Worm (Caenorhabditis elegans): ENCODE data around the gene col-140.

col-140 gene

DNA sequence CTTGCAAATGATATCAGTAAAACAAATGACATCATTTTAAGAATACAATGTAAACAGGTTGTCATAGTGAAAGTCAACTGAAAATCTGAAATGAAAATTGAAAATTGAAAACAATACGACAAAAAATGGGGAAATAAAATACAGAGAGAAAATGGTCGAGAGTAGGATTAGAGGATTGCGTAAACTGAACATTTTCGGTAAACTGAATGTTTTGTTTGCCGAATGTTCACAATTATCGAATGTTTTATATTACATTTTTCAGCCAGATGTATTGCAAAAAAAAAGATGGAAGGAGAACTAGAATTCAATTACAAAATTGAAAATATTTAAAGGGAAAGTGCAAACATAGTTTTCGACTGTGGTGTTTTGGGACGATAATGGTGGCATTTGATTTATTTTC is 28.5 kb upstream of the col-140 start, which contains the start of gene F26F12.5:
Gene F26F12.5 (minus strand): TSS at position 101 of the 400 bp plus-strand sequence.
- TF ChIP-seq mbf-1 (tag; optimal IDR thresholded peaks at IDR 0.05) (no peak), nhr-10 (tag; optimal IDR thresholded peaks at IDR 0.05) (no peak), mdl-1 (tag; optimal IDR thresholded peaks at IDR 0.05) (no peak), blmp-1 (tag; optimal IDR thresholded peaks at IDR 0.05; ENCODE audit: insufficient read depth) (no peak), nhr-12 (tag; optimal IDR thresholded peaks at IDR 0.05) (no peak), gmeb-1 (tag; optimal IDR thresholded peaks at IDR 0.05) (no peak), unc-39 (tag; optimal IDR thresholded peaks at IDR 0.05) (no peak), snpc-4 (tag; optimal IDR thresholded peaks at IDR 0.05) (no peak), aly-2 (tag; optimal IDR thresholded peaks at IDR 0.05) (no peak), crh-2 (tag; optimal IDR thresholded peaks at IDR 0.05) (no peak), nhr-129 (tag; optimal IDR thresholded peaks at IDR 0.05) (no peak), sma-3 (GFP tag; optimal IDR thresholded peaks at IDR 0.05) (no peak), lin-13 (GFP tag; optimal IDR thresholded peaks at IDR 0.05) (no peak), sem-4 (tag; optimal IDR thresholded peaks at IDR 0.05) (no peak), ama-1 (optimal IDR thresholded peaks at IDR 0.05) (no peak), ztf-1 (GFP tag; conservative IDR thresholded peaks at IDR 0.05) (no peak)

DNA sequence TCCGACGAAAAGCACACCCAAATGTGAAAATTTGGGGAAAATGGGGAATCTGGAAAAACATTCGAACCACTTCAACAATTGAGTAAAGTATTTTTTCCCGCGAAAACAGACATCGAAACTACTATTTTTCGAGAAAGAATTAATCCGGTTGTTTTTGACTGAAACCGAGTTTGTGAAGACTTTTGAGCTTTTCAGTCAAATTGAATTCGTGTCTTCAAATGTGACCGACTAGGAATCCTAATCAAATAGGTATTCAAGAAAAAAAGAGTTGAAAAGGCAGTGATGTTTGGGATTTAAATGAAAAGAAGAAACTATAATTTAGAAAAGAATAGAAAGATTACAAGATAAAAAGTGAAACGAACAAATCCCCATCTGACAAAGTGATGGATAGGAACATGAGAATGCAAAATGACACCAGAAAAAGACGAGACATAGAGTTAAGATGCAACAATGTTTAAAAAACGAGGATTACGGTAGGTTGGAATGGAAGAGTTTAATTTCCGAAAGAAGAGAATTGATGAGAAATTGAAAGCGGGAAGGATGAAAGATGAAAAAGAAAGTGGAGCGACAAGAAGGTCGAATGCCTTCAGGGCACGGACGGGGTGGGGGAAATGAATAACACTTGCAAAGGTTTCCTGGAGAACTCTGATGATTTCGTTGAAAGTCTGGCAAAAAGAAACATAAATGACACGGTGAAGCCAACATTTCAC is 26.0 kb upstream of the col-140 start, which contains the start of gene F26F12.8:
Gene F26F12.8 (minus strand): TSS at position 51 of the 710 bp plus-strand sequence.
- TF ChIP-seq blmp-1 (tag; optimal IDR thresholded peaks at IDR 0.05; ENCODE audit: insufficient read depth) (no peak), unc-55 (GFP tag; optimal IDR thresholded peaks at IDR 0.05) (peak; percentile 77)

DNA sequence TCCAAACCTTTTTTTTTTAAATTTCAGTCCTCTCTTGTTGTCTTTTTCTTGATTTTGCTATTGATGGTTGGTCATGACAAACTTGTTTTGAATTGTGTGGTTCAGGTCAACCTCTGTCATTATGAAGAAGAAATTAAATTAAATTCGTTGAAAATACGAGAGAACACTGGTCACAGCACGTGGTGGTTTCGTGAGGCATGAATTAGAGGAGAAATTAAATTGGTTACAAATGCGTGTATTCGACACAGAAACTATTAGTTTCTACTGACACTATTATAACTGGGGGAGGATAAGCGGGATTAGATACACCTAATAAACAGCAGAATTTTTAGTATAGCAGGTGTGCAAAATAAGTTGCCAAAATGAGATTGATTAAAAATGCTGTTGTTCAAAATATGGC is 15.4 kb upstream of the col-140 start:
- TF ChIP-seq nhr-10 (tag; optimal IDR thresholded peaks at IDR 0.05) (no peak), alr-1 (tag; optimal IDR thresholded peaks at IDR 0.05) (no peak), mdl-1 (tag; optimal IDR thresholded peaks at IDR 0.05) (no peak), ceh-82 (tag; optimal IDR thresholded peaks at IDR 0.05) (no peak), snpc-4 (tag; optimal IDR thresholded peaks at IDR 0.05) (no peak), ZK546.5 (tag; optimal IDR thresholded peaks at IDR 0.05) (no peak), peb-1 (tag; optimal IDR thresholded peaks at IDR 0.05) (no peak), sma-9 (GFP tag; optimal IDR thresholded peaks at IDR 0.05) (no peak), sma-9 (tag; optimal IDR thresholded peaks at IDR 0.05) (no peak), skn-1 (tag; optimal IDR thresholded peaks at IDR 0.05) (no peak), elt-1 (tag; optimal IDR thresholded peaks at IDR 0.05) (no peak), mab-5 (tag; optimal IDR thresholded peaks at IDR 0.05) (no peak), ztf-1 (GFP tag; conservative IDR thresholded peaks at IDR 0.05) (no peak), blmp-1 (tag; optimal IDR thresholded peaks at IDR 0.05; ENCODE audit: insufficient read depth) (no peak)

DNA sequence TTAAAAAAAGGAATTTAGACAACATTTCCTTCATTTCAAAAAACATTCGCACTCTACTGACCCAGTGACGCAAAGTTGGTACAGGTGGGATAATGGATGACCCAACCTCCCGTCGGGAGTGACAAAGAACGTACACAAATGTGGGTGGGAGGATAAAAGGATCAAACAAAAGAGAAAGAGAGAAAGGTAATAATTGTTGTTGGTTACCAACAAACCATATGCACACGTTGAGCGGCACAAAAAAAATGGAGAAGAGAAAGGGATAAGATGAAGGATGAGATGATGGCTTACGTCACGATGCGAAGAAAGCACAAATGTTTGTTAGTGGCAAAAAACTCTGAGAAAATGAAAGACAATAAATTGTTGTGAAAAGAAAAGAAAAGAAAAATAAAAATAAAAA is 15.0 kb upstream of the col-140 start:
- TF ChIP-seq Y55F3AM.14 (GFP tag; optimal IDR thresholded peaks at IDR 0.05): no peak
- no peak for TF ChIP-seq nhr-12 (tag; optimal IDR thresholded peaks at IDR 0.05)
- TF ChIP-seq R02D3.7 (tag; optimal IDR thresholded peaks at IDR 0.05): no peak
- no peak for TF ChIP-seq dmd-4 (tag; optimal IDR thresholded peaks at IDR 0.05)
- no peak for TF ChIP-seq mbf-1 (tag; optimal IDR thresholded peaks at IDR 0.05)
- peak; percentile 36 for TF ChIP-seq sma-9 (GFP tag; optimal IDR thresholded peaks at IDR 0.05)
- TF ChIP-seq sma-9 (tag; optimal IDR thresholded peaks at IDR 0.05): no peak
- TF ChIP-seq unc-39 (tag; optimal IDR thresholded peaks at IDR 0.05): no peak
- peak; percentile 73 for TF ChIP-seq nhr-129 (tag; optimal IDR thresholded peaks at IDR 0.05)
- TF ChIP-seq ztf-4 (tag; optimal IDR thresholded peaks at IDR 0.05): no peak
- TF ChIP-seq lin-13 (GFP tag; optimal IDR thresholded peaks at IDR 0.05): no peak
- TF ChIP-seq ztf-11 (tag; optimal IDR thresholded peaks at IDR 0.05): no peak
- TF ChIP-seq lin-11 (tag; optimal IDR thresholded peaks at IDR 0.05): no peak
- peak; percentile 16 for TF ChIP-seq F13H6.1 (tag; optimal IDR thresholded peaks at IDR 0.05)
- no peak for TF ChIP-seq elt-1 (tag; optimal IDR thresholded peaks at IDR 0.05)

DNA sequence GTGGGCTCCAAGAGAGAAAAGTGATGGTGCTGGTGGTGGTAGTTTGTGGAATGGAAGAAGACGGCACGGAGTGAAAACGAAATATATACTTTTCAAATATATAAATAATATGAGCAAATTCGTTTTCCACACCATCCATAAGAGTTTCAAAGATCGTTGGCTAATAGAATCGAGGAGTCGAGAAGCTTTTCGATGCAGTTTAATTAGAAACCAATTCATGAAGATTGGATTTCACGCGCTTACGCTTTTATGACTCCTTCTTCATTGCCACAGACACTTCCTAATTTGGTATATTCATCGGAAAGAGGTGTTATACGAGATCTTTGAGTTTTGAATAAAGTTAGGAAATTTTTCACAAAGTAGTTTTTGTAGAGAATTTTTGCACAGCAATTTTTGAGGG is 14.0 kb upstream of the col-140 start:
- TF ChIP-seq sma-9 (GFP tag; optimal IDR thresholded peaks at IDR 0.05) (no peak), sma-9 (tag; optimal IDR thresholded peaks at IDR 0.05) (no peak), lin-13 (GFP tag; optimal IDR thresholded peaks at IDR 0.05) (no peak), nhr-21 (tag; optimal IDR thresholded peaks at IDR 0.05) (no peak), nhr-6 (tag; optimal IDR thresholded peaks at IDR 0.05) (no peak)

Data from whole organism, L2 larva.